Fruit fly (Drosophila melanogaster) whole organism, larva: ENCODE data around the gene CG4198.

Experiments
- noc ChIP-seq: fragments of 200-800 bp; sonication (Bioruptor generic); optimal IDR thresholded peaks from 3 replicates; lab custom pipeline; 2019; ENCODE audit warnings: missing biosample characterization, mild to moderate bottlenecking, missing genetic modification characterization, moderate library complexity

The CG4198 gene

DNA sequence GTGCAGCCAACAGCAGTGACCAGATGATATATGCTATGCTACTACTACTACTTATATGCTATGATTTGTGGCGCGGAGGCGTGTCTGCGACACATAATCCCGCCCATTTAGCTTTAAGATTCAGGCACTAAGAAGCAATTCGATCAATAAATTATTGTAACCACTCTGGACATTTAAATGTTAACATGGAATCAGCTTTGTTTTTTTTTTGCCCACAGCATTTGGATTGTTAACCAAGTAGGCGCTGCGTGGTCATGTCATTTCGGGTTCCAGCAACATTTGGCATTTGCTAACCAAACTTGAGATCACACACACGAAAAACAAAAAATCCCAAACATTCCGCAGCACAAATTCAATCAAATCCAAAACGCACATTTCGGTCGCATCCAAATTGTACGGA lies at the start of gene CG4198:
CG4198 (plus strand) TSS at position 301 of the 400 bp plus-strand sequence.
- TF ChIP-seq noc (tag; lab: Kevin White, UChicago): no peak

- TF ChIP-seq noc (tag; lab: Kevin White, UChicago): no peak
These were observed 27.2 kb upstream of the CG4198 start for dm6 chrX:5285835-5286234.

- TF ChIP-seq noc (tag; lab: Kevin White, UChicago): no peak
These were observed 26.5 kb upstream of the CG4198 start for dm6 chrX:5286513-5286912.

DNA sequence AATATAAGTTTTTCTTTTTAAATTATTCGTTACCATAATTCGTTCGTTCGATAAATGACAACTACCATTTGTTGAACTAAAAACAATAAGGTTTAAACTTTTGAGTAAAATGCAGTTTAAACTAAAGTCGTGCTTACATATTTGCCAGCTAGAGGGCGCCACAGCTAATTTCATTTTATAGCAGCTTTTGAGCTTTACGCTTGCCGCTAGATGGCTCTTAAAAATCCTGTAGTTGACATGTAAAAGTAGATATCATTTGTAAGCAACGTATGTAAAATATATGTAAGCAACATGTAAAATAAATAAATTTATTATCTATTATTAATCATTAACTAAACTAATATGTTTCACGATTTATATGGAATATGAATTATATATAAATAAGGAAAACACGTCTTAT lies 23.4 kb upstream of the CG4198 start:
- TF ChIP-seq noc (tag; lab: Kevin White, UChicago): no peak

DNA sequence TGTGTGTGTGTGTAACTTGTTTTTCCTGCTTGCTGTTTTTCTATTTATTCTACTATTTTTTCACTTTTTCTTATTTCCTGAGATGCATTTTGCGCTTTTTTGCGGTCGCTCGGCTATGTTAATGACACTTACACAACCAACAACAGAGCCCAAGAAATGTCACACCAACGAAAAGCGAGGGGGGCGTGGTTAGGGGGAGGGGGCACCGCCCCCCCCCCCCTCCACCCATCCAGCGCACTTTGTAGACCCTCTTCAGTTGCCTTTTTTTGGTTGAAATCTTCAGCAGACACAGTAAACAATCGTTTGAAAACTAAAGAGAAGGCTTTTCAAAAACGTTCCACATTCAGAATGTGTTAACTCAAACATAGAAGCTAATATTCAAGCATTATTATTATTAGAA lies 19.9 kb upstream of the CG4198 start:
- TF ChIP-seq noc (tag; lab: Kevin White, UChicago): no peak

DNA sequence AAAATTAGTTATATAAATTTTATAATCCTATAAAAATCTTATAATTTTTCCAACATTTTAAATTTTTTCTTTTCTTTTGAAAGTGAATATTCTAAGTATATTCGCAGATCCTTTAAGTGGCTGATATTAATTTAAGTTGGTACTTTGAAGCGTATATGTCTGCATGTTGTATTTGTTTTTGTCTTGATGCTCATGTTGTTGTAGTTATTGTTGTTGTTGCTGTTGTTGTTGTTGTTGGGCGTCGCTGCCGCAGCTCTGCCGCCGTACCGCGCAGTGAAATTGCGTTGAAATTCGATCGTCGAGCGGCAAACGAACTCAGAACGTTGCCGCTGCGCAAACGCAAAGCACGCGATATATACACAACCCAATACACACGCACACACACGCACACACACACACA lies 17.3 kb upstream of the CG4198 start, which contains the start of gene CG42749:
CG42749 (plus strand) TSS at position 301 of the 400 bp plus-strand sequence.
- TF ChIP-seq noc (tag; lab: Kevin White, UChicago): no peak

dm6 chrX:5299957-5300356 lies 13.1 kb upstream of the CG4198 start:
- no peak for TF ChIP-seq noc (tag; lab: Kevin White, UChicago)

dm6 chrX:5300623-5301283 lies 12.3 kb upstream of the CG4198 start:
- TF ChIP-seq noc (tag; lab: Kevin White, UChicago): no peak

dm6 chrX:5305591-5305990 lies 7.5 kb upstream of the CG4198 start, which contains the start of gene CG3323:
Gene CG3323, minus strand, starts transcription at chrX:5305691.
- TF ChIP-seq noc (tag; lab: Kevin White, UChicago): no peak

DNA sequence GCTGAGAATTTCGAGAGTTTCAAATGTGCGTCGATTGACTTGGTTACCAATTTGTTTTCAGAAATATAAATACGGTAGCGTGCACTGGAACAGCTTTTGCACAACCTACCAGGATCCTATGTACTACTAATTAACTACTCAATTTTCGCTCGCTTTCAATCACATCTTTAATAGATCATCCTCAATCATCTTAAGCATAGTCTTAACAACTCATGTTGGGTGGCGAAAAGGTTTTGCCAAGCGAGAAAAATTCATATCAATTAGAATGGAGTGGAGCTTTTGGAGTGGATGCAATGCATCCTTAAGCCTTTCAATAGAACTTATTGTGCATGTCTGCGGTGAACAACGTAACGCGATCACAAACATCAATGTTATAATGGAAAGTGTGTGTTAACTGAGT lies 5.7 kb upstream of the CG4198 start, which contains the start of gene CG17764:
CG17764 (minus strand) TSS at position 101 of the 400 bp plus-strand sequence.
- TF ChIP-seq noc (tag; lab: Kevin White, UChicago): no peak

DNA sequence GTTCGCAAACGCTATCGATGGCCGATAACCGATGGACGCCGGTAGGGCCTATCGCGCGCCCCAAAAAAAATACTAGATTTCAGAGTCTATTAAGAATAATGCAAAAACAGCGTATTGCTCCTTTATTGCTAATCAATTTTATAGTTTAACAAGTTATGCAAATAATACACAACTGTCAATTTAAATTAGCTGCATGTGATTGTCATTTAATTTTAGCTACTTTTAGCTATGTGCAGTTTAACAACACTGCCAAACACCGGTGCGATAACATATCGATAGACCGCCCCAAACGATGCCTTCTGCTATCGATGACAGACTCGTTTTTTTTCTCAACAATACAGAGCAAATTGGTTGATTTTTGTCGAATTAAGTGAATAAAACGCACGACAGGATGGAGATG lies 4.1 kb upstream of the CG4198 start, which contains the start of the genes Cdk7 and snf:
Cdk7 (minus strand) TSS at position 21 of the 400 bp plus-strand sequence.
snf (plus strand) TSS at position 280 of the 400 bp plus-strand sequence.
- no peak for TF ChIP-seq noc (tag; lab: Kevin White, UChicago)

dm6 chrX:5311838-5312339 lies 1.2 kb upstream of the CG4198 start, which contains the start of the genes TrxT and dhd:
Gene TrxT, minus strand, starts transcription at chrX:5311888.
Gene dhd, plus strand, starts transcription at chrX:5312171.
- TF ChIP-seq noc (tag; lab: Kevin White, UChicago): no peak

DNA sequence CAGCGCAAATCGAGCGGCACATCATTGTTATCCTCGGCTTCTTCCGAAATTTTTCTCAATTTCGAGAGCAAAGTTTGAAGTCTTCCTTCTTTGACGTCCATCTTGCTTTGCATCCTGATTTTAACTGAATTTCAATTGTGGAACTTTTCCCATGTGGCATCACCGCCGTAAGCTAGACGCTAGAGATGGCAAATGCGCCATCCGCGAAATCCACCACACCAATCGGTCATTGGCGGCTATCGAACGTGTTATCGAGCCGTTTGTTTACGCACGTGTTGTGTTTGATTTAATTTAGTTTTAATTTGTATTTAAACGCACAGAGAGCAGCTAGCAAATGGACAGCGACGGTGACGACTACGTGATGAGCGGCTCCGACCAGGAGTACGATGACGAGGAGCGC lies 4.1 kb downstream of the CG4198 start, which contains the start of the genes CG15930 and Sas10:
CG15930 (minus strand) TSS at position 126 of the 400 bp plus-strand sequence.
Sas10 (plus strand) TSS at position 240 of the 400 bp plus-strand sequence.
- TF ChIP-seq noc (tag; lab: Kevin White, UChicago): no peak

dm6 chrX:5322459-5322883 lies 9.4 kb downstream of the CG4198 start, which contains the start of gene Rnp4F:
Gene Rnp4F, minus strand, starts transcription at chrX:5322696.
- peak; percentile 68 for TF ChIP-seq noc (tag; lab: Kevin White, UChicago)

dm6 chrX:5323636-5324035 lies 10.6 kb downstream of the CG4198 start, which contains the start of gene Mcm3:
Gene Mcm3, plus strand, starts transcription at chrX:5323855.
- TF ChIP-seq noc (tag; lab: Kevin White, UChicago): no peak

DNA sequence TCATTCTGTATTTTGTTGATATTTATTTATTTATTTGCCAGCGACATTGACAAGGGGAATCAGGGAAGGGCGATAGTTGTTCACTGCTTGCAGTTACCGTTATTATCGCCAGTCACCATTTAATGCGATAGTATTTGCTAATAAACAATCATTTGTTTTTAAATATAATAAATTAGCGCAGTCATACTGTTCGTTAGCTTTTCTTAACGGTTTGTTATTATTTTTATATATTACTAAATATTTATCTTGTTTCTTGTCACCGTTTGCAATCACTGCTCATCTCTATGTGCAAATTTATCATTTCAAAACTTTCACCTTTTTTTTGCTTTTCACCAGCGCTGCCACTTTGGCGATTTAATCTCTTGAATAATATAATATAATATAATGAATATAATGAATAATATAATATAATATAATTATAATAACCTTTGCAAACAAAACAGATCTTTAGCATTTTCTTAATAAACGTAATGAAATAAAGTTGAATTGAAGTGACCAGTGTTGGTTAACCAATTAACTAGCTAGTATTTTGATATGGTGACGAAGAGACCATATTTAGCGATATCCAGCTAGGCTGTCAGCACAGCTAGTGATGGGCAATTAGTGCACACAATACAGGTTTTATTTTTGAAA lies 16.3 kb downstream of the CG4198 start, which contains the start of the genes CG3309 and XRCC1:
CG3309 (minus strand) TSS at position 82 of the 633 bp plus-strand sequence.
XRCC1 (plus strand) TSS at position 611 of the 633 bp plus-strand sequence.
- TF ChIP-seq noc (tag; lab: Kevin White, UChicago): peak; percentile 5
